Fruit fly (Drosophila melanogaster): Measurements from ENCODE around the gene CG15461.

Gene CG15461

dm6 chrX:20489382-20489994, 3.5 kb downstream of the CG15461 start:
- TF ChIP-seq Dif (GFP tag; optimal IDR thresholded peaks at IDR 0.05; ENCODE audit: partially characterized antibody) (no peak), psq (GFP tag; optimal IDR thresholded peaks at IDR 0.05) (peak; percentile 51)

DNA sequence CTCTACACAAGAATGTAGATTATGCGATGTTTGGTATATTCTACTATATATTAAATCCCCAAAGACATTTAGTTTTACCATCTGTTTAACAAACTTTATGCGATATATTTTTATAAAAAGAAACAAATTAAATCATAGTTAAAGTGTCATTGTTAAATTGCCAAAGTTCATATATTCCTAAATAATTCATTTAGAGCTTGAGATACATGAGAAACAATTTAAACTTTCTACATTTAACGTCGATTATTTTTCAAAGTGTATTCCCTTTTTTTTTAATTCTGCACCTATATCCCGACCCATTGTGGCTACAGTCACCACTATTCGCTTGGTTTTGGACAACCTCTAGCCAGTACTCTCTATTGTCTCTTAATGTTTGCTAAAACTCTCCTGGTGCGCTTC, 4.0 kb downstream of the CG15461 start:
- TF ChIP-seq Abd-B (GFP tag; optimal IDR thresholded peaks at IDR 0.05) (no peak), CrebA (GFP tag; optimal IDR thresholded peaks at IDR 0.05; ENCODE audit: borderline replicate concordance) (no peak), Rel (GFP tag; optimal IDR thresholded peaks at IDR 0.05) (no peak), Rel (tag; optimal IDR thresholded peaks at IDR 0.05) (no peak), ey (GFP tag; optimal IDR thresholded peaks at IDR 0.05) (no peak), Dfd (GFP tag; optimal IDR thresholded peaks at IDR 0.05) (no peak), tai (GFP tag; optimal IDR thresholded peaks at IDR 0.05) (no peak), dl (GFP tag; optimal IDR thresholded peaks at IDR 0.05; ENCODE audit: insufficient read depth in 1 of 2, partially characterized antibody in 2 of 2) (no peak), Jra (GFP tag; optimal IDR thresholded peaks at IDR 0.05) (no peak)

DNA sequence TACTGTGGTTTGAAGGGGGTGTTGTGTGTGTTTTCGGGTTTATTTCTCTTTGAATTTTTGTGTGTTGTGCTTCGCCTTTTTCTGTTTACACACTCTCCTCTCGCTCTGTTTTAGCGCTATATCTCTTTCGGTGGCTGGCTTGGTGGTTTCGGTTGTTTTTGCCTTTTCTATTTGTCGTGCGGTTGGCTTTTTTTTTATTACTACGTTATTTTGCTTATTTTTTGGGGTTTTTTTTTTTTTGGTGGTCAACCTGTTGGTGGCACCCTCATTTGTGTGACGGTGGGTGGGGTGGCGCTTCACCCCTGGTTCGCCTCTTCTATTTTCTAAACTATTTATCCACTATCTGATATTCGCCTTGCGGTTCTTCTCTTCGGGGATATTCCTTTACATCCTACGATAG, 4.9 kb downstream of the CG15461 start:
- TF ChIP-seq Dfd (GFP tag; optimal IDR thresholded peaks at IDR 0.05) = no peak
- no peak for TF ChIP-seq Hr78 (GFP tag; optimal IDR thresholded peaks at IDR 0.05)
- no peak for TF ChIP-seq CG32264 (GFP tag; optimal IDR thresholded peaks at IDR 0.05)
- peak; percentile 41 for TF ChIP-seq psq (GFP tag; optimal IDR thresholded peaks at IDR 0.05)

DNA sequence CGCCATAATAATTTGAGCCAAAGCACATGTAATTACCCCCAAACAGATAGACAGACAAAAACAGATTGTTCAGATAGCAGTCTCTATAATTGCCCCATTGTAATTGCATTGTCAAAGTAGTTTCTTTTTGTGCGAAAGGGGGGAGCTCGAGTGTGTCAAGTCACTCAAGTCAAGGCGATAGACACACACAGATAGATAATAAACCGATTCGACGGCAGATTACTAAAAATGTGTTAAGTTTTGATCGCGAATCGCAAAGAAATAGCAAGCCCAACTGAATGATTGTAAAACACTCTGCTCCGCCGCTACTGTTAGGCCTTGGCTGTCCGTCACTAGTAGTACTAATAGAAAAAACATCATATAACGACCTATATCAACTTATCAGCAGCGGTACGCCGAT, 6.7 kb downstream of the CG15461 start:
- TF ChIP-seq lola (GFP tag; optimal IDR thresholded peaks at IDR 0.05) (no peak), Hr83 (GFP tag; optimal IDR thresholded peaks at IDR 0.05; ENCODE audit: poor library complexity, severe bottlenecking) (no peak), dsf (GFP tag; optimal IDR thresholded peaks at IDR 0.05; ENCODE audit: borderline replicate concordance) (no peak), CG9705 (GFP tag; optimal IDR thresholded peaks at IDR 0.05) (no peak), Dif (GFP tag; optimal IDR thresholded peaks at IDR 0.05; ENCODE audit: partially characterized antibody) (no peak), pan (optimal IDR thresholded peaks at IDR 0.05) (no peak), Rel (GFP tag; optimal IDR thresholded peaks at IDR 0.05) (no peak), Rel (tag; optimal IDR thresholded peaks at IDR 0.05) (no peak), N (GFP tag; optimal IDR thresholded peaks at IDR 0.05) (no peak), rgr (GFP tag; optimal IDR thresholded peaks at IDR 0.05) (no peak), psq (GFP tag; optimal IDR thresholded peaks at IDR 0.05) (no peak), tai (GFP tag; optimal IDR thresholded peaks at IDR 0.05) (no peak), Hnf4 (GFP tag; optimal IDR thresholded peaks at IDR 0.05) (no peak), Mio (GFP tag; optimal IDR thresholded peaks at IDR 0.05) (no peak), ey (GFP tag; optimal IDR thresholded peaks at IDR 0.05) (no peak), woc (GFP tag; optimal IDR thresholded peaks at IDR 0.05) (no peak)

- no peak for TF ChIP-seq N (GFP tag; optimal IDR thresholded peaks at IDR 0.05)
- TF ChIP-seq fru (GFP tag; optimal IDR thresholded peaks at IDR 0.05) = no peak
- no peak for TF ChIP-seq br (GFP tag; optimal IDR thresholded peaks at IDR 0.05)
- no peak for TF ChIP-seq Dif (GFP tag; optimal IDR thresholded peaks at IDR 0.05; ENCODE audit: partially characterized antibody)
- no peak for TF ChIP-seq woc (GFP tag; optimal IDR thresholded peaks at IDR 0.05)
- no peak for TF ChIP-seq foxo (GFP tag; optimal IDR thresholded peaks at IDR 0.05)
- TF ChIP-seq tai (GFP tag; optimal IDR thresholded peaks at IDR 0.05) = no peak
- no peak for TF ChIP-seq Myc (optimal IDR thresholded peaks at IDR 0.05)
- no peak for TF ChIP-seq Mio (GFP tag; optimal IDR thresholded peaks at IDR 0.05)
- TF ChIP-seq Hr78 (GFP tag; optimal IDR thresholded peaks at IDR 0.05) = no peak
- no peak for TF ChIP-seq dsf (GFP tag; optimal IDR thresholded peaks at IDR 0.05; ENCODE audit: borderline replicate concordance)
Observed at dm6 chrX:20495117-20495516, 9.1 kb downstream of the CG15461 start.

DNA sequence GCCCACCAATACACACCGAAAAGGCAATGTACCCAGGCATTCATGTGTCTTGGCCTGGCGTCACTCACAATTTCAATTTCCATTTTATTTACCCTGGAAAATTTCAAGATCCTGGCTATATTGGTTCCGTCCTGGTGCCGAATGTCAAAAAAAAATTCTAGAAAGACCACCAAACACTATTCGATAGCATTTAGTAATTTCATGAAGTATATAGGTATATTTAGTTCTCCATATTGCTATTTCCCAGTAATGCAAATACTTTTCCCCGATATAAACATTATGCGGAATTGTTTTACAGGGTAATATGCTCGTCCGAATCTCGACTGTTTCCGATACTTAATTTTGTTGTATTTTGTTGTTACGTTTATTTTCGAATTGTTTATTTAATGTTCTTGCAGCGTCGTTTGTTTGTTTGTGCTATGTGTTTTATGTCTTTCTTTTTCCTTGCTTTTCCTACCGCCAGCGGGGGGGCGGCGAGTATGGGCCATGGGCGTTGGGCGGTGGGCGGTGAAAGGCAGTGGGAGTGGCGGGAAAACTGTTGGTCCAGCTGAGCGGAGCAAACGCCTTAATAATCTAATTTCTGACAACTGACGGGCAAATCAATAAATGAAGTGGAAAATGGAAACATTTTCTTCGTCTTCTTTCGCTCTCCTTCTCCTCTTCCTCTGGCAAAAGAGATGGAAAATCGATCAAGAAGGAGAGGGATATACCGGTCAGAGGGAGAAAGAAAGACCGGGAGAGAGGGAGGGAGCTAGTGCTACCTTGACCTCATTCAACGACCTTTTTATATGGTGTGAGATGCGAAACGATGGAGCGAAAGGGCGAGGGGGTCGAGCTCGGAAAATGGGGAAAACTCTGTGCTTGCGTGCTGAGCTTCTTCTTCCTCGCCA, 10.0 kb downstream of the CG15461 start:
- TF ChIP-seq usp (GFP tag; optimal IDR thresholded peaks at IDR 0.05) = no peak
- TF ChIP-seq dmrt93B (GFP tag; optimal IDR thresholded peaks at IDR 0.05) = no peak
- peak; percentile 37 for TF ChIP-seq psq (GFP tag; optimal IDR thresholded peaks at IDR 0.05)
- no peak for TF ChIP-seq sage (GFP tag; optimal IDR thresholded peaks at IDR 0.05)
- peak in 1 of 2 experiments; percentile 57 for TF ChIP-seq foxo (GFP tag; optimal IDR thresholded peaks at IDR 0.05)
- TF ChIP-seq CrebA (GFP tag; optimal IDR thresholded peaks at IDR 0.05; ENCODE audit: borderline replicate concordance) = no peak
- peak; percentile 45 for TF ChIP-seq fru (GFP tag; optimal IDR thresholded peaks at IDR 0.05)
- peak; percentile 1 for TF ChIP-seq Hnf4 (GFP tag; optimal IDR thresholded peaks at IDR 0.05)
- no peak for TF ChIP-seq Abd-B (GFP tag; optimal IDR thresholded peaks at IDR 0.05)
- peak; percentile 23 for TF ChIP-seq woc (GFP tag; optimal IDR thresholded peaks at IDR 0.05)
- no peak for TF ChIP-seq Myc (optimal IDR thresholded peaks at IDR 0.05)
- TF ChIP-seq HLH106 (tag; optimal IDR thresholded peaks at IDR 0.05) = peak; percentile 35
- no peak for TF ChIP-seq dsf (GFP tag; optimal IDR thresholded peaks at IDR 0.05; ENCODE audit: borderline replicate concordance)
- peak; percentile 35 for TF ChIP-seq Sp1 (GFP tag; optimal IDR thresholded peaks at IDR 0.05)
- peak; percentile 40 for TF ChIP-seq ey (GFP tag; optimal IDR thresholded peaks at IDR 0.05)
- peak; percentile 54 for TF ChIP-seq sv (GFP tag; optimal IDR thresholded peaks at IDR 0.05)
- peak; percentile 28 for TF ChIP-seq OdsH (GFP tag; optimal IDR thresholded peaks at IDR 0.05)
- TF ChIP-seq h (GFP tag; optimal IDR thresholded peaks at IDR 0.05) = peak; percentile 59
- TF ChIP-seq Dfd (GFP tag; optimal IDR thresholded peaks at IDR 0.05) = no peak
- TF ChIP-seq br (GFP tag; optimal IDR thresholded peaks at IDR 0.05) = peak; percentile 44
- no peak for TF ChIP-seq Vsx2 (GFP tag; optimal IDR thresholded peaks at IDR 0.05; ENCODE audit: partially characterized antibody)
